Worm (Caenorhabditis elegans): ENCODE results near the gene otub-4.

- TF ChIP-seq hnd-1 (tag; optimal IDR thresholded peaks at IDR 0.05) (no peak), ceh-13 (GFP tag; optimal IDR thresholded peaks at IDR 0.05) (no peak), sea-1 (GFP tag; conservative IDR thresholded peaks at IDR 0.05) (no peak), tra-4 (tag; optimal IDR thresholded peaks at IDR 0.05) (no peak), scrt-1 (GFP tag; IDR thresholded peaks at IDR 0.05) (no peak), F13C5.2 (tag; optimal IDR thresholded peaks at IDR 0.05) (no peak), B0310.2 (tag; optimal IDR thresholded peaks at IDR 0.05) (no peak)
Measured at ce11 chrIV:3395581-3395980, 17.7 kb upstream of the otub-4 start, which contains the start of gene C04C3.14.

All from whole organism, early embryonic.